Worm (Caenorhabditis elegans): ENCODE data around the gene str-52.

str-52 gene

DNA sequence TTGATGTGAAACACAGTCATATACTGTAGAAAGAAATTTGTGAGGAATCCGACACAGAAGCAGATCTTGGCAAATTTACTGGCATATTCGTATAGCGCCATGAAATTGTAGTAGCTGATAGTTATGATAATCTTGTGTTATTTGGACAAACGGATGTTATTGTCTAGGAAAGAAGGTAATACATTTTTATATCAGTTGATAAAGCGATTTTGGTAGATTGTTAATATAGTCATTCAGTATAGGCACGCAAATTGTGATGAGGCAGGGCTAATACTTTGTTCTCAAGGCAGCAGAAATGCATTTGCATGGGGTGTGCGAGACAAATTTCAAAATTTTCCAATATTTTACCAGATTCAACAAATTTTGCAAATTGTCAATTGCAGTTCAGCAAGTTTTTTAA, at the start of gene str-52:
str-52 (minus strand) TSS at position 101 of the 400 bp plus-strand sequence.
- no peak for TF ChIP-seq him-1 (tag; optimal IDR thresholded peaks at IDR 0.05)
- no peak for TF ChIP-seq W03F9.2 (tag; optimal IDR thresholded peaks at IDR 0.05)
- TF ChIP-seq dao-5 (tag; optimal IDR thresholded peaks at IDR 0.05) = no peak

DNA sequence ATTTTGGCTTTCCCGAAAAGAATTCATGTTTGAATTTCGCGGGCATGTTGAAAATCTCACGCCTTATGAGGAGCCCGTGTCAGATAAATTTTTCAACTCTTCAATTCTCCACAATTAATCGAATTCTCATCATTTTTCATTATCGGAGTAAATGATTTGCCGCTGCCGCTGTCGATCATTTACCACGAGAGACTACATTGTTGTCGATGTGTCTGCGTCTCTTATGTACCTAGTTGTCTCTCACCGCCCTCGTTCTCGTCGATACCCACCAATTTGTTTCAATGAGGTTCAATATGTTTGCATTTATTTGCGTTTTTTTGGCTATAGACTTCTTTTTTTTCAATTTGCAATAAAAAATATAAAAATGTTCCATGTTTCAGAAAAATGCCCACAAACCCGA, 46.2 kb upstream of the str-52 start, which contains the start of gene nhr-13:
nhr-13 (plus strand) TSS at position 369 of the 400 bp plus-strand sequence.
- TF ChIP-seq dao-5 (tag; optimal IDR thresholded peaks at IDR 0.05) (no peak), him-1 (tag; optimal IDR thresholded peaks at IDR 0.05) (no peak), W03F9.2 (tag; optimal IDR thresholded peaks at IDR 0.05) (no peak)

DNA sequence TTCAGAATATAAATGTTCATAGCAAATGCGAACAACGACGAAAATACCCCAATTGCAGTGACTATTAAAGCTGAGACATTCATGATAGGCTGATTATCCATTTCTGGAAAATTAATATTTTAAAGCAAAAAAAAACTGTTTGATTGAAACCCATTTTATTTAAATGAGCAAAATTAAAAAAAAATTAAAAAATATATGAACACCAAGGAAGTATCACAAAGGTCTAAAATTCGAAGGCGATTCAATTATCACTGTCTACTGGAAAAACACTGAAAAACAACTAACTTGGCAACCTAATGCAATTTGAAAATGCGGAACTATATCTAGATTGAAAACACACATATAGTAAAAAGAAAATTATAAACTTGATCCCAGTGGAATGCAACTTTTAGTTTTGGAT, 45.2 kb upstream of the str-52 start, which contains the start of gene srbc-42:
srbc-42 (minus strand) TSS at position 101 of the 400 bp plus-strand sequence.
- TF ChIP-seq W03F9.2 (tag; optimal IDR thresholded peaks at IDR 0.05) = no peak
- no peak for TF ChIP-seq dao-5 (tag; optimal IDR thresholded peaks at IDR 0.05)
- no peak for TF ChIP-seq him-1 (tag; optimal IDR thresholded peaks at IDR 0.05)

DNA sequence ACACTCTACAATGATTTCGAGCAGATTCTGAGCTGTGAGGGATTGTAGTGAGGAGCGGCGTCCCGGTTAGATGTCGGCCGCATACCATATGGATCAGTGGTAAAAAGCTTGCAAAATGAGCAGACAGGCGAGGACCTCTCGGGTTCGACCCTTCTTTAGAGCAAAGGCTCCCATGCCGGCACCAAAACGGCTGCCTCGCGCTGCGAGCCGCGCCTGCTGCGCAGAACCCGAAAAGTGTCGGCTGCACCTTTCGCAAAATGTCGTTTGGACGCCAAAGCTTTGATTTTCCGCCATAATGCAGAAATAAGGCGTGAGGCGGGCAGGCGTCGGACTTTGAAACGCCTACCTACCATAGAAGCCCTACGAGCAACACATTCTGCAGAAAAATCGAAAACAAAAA, 44.4 kb upstream of the str-52 start:
- TF ChIP-seq dao-5 (tag; optimal IDR thresholded peaks at IDR 0.05) = no peak

DNA sequence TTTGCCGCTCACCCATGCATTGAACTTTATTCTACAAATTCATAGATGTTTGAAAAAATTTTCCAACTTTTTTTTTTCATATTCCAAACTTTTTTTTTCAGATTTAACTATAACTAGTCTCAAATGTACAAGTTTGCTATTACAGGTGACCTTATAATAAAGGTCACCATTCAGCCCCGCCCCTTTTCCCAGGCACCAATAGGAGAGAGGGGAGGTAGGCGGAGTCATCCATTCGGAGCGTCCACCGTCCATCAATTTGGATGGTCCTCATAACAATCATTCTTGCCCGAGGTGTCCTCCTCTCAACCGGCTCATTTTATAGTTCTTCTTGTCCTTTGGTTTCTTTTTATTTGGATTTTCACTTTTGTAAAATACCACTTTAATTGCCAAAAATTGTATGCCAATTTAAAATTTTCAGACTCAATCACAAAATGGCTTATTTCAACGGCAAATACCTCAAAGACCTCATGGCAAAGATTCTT, 42.0 kb upstream of the str-52 start, which contains the start of gene Y5H2B.3:
Y5H2B.3 (plus strand) TSS at position 432 of the 482 bp plus-strand sequence.
- TF ChIP-seq him-1 (tag; optimal IDR thresholded peaks at IDR 0.05) = no peak
- no peak for TF ChIP-seq dao-5 (tag; optimal IDR thresholded peaks at IDR 0.05)
- no peak for TF ChIP-seq W03F9.2 (tag; optimal IDR thresholded peaks at IDR 0.05)

DNA sequence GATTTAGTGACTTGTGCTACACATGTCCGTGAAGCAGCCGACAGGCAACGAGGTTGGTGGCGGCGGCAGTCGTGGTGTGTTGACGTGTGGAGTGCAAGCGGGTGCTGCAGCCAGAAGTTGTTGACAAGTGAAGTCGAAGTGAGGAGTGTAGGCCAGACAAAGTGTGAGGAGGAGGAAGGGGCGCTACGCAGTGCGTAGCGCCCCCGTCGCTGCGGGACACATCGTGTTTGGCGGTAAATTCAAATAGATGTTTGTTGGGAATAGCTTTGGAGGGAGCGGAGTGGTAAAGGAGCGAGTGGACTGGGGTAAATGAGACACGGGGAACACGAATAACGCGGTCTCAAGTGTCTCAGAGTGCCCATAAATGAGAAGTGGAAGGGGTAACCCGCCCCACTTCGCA, 39.5 kb upstream of the str-52 start:
- no peak for TF ChIP-seq him-1 (tag; optimal IDR thresholded peaks at IDR 0.05)
- TF ChIP-seq W03F9.2 (tag; optimal IDR thresholded peaks at IDR 0.05) = no peak
- no peak for TF ChIP-seq dao-5 (tag; optimal IDR thresholded peaks at IDR 0.05)

DNA sequence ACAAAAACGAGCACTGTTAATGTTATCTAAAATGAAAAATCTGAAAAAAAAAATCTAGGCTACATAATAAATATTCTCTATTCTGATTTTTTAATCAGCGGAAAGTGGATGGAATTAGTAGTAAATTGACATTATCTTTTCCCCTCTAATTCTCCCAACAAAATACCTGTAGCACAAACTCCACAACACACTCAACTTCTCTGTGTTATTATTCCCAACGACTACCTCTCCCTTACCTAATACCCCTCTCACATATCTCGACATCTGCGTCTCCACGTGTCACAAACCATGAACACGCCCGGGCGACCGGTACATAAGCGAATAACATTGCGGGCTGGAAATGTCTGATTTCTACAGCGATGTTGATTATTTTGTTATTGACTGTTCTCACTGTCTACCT, 37.2 kb upstream of the str-52 start, which contains the start of gene cyp-33C2:
cyp-33C2 (plus strand) TSS at position 327 of the 400 bp plus-strand sequence.
- no peak for TF ChIP-seq him-1 (tag; optimal IDR thresholded peaks at IDR 0.05)
- TF ChIP-seq W03F9.2 (tag; optimal IDR thresholded peaks at IDR 0.05) = no peak
- no peak for TF ChIP-seq dao-5 (tag; optimal IDR thresholded peaks at IDR 0.05)

DNA sequence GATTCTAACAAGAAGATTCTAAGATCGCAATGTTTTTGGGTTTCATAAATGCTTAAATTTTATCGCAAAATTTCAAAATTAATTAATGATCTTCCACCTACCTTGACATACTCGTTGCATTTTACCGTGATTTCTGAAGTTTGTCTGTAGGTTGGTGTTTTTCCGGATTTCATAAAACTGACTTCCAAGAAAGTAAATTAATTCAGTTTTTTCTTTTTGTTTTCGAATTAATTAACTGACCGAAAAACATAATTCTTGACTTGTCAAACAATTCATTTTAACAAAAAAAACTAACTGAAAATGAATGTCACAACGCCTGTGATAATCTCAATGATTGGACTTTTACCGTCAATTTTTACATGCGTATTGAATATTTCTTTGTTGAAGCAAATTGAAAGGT, 35.8 kb upstream of the str-52 start, which contains the start of gene srbc-16:
srbc-16 (plus strand) TSS at position 301 of the 400 bp plus-strand sequence.
- TF ChIP-seq W03F9.2 (tag; optimal IDR thresholded peaks at IDR 0.05) = no peak
- TF ChIP-seq dao-5 (tag; optimal IDR thresholded peaks at IDR 0.05) = no peak
- no peak for TF ChIP-seq him-1 (tag; optimal IDR thresholded peaks at IDR 0.05)

DNA sequence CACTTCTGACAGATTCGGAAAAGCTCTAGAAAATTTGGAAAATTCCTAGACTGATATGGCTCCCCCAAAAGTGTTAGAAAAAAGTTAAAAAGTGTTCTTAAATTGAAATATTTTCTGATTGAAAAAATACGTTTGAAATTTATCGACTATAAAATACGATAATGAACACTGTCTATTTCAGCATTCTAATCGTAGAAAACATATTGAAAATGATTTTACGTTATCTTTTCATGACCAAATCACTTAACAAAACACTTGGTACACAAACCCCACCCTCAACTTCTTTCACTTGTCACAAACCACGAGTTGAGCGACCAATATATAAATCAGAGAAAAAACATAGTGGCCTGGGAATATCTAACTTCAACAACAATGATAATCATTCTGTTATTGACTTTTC, 33.3 kb upstream of the str-52 start, which contains the start of gene cyp-33C1:
cyp-33C1 (plus strand) TSS at position 301 of the 400 bp plus-strand sequence.
- no peak for TF ChIP-seq dao-5 (tag; optimal IDR thresholded peaks at IDR 0.05)
- TF ChIP-seq W03F9.2 (tag; optimal IDR thresholded peaks at IDR 0.05) = no peak
- no peak for TF ChIP-seq him-1 (tag; optimal IDR thresholded peaks at IDR 0.05)

DNA sequence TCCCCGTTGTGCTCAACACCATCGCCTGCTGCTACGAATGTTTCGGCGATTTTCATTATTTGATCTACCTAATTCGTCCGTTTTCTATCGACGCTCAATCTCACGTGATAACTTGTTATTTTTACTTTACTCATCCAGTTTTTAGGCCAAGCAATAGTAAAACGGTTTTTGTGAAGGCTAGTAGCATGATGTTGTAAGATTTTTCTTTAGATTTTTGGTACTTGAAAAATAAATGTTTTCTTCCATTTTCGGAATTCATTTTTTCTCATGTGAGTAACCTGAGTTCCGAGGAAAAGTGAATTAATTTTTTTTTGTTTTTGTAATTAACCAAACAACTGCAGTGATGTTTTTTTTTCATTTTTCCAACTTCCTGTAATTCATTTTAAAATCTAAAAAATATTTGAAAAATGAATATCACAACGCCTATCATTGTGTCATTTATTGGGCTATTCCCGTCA, 31.4 kb upstream of the str-52 start, which contains the start of gene srbc-17:
srbc-17 (plus strand) TSS at position 408 of the 458 bp plus-strand sequence.
- TF ChIP-seq W03F9.2 (tag; optimal IDR thresholded peaks at IDR 0.05) = no peak
- TF ChIP-seq him-1 (tag; optimal IDR thresholded peaks at IDR 0.05) = no peak
- TF ChIP-seq dao-5 (tag; optimal IDR thresholded peaks at IDR 0.05) = no peak

DNA sequence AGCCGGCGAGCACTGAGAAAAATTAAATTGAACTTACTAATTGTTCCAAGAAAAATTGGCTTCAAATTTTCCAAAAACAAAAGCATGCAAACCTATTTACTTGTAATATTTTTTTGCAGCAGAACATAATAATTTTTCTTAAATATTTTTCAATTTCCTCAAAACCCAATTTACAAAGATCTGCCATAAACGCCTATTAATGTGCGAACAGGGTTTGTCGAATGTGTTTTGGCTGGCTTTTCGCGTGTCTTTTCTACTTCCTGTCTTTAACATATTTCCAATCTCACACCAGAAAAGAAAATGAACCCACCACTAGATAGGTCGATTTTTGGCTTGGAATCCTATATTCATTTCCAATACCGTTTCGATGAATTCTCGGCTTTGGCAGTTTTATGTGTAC, 29.3 kb upstream of the str-52 start, which contains the start of gene C45H4.18:
C45H4.18 (plus strand) TSS at position 301 of the 400 bp plus-strand sequence.
- no peak for TF ChIP-seq dao-5 (tag; optimal IDR thresholded peaks at IDR 0.05)
- TF ChIP-seq W03F9.2 (tag; optimal IDR thresholded peaks at IDR 0.05) = no peak
- TF ChIP-seq him-1 (tag; optimal IDR thresholded peaks at IDR 0.05) = no peak

DNA sequence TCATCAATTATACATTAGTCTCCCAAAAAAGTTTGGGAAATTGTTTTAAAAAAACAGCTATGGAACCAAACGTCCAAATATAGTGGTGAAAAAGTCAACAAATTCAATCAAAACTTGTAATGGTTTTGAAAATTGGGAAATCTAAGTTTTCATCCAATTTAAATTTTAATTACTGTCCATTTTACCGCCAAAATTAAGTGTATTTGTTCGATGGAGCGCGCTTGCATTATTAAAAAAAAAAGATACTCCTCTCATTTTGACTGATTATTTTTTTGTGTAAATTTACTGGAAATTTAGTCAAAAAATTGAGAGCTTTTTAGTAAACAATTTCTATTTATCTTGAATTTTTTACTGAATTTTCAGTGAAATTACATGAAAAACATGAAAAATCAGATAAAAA, 28.5 kb upstream of the str-52 start:
- TF ChIP-seq him-1 (tag; optimal IDR thresholded peaks at IDR 0.05) = no peak
- no peak for TF ChIP-seq dao-5 (tag; optimal IDR thresholded peaks at IDR 0.05)
- no peak for TF ChIP-seq W03F9.2 (tag; optimal IDR thresholded peaks at IDR 0.05)

DNA sequence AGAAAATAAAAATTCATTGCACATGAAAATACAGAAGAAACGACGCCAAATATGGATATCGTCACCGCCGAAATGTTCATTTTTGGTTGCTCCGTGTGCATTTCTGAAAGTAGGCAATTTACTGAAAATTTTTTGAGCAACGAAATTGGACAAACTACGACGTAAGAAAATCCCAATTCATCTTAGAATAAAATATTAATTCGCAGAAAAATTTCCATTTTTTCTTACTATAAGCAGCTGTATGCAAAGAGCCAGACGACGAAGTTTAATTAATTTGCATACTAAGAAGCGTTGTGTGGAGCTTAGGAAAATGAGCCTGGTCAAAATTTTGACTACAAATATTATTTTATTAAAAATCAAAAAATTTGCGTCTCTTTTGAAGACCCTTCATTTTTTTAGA, 20.7 kb upstream of the str-52 start, which contains the start of gene srbc-19:
srbc-19 (minus strand) TSS at position 101 of the 400 bp plus-strand sequence.
- TF ChIP-seq dao-5 (tag; optimal IDR thresholded peaks at IDR 0.05) (no peak), him-1 (tag; optimal IDR thresholded peaks at IDR 0.05) (no peak), W03F9.2 (tag; optimal IDR thresholded peaks at IDR 0.05) (no peak)

DNA sequence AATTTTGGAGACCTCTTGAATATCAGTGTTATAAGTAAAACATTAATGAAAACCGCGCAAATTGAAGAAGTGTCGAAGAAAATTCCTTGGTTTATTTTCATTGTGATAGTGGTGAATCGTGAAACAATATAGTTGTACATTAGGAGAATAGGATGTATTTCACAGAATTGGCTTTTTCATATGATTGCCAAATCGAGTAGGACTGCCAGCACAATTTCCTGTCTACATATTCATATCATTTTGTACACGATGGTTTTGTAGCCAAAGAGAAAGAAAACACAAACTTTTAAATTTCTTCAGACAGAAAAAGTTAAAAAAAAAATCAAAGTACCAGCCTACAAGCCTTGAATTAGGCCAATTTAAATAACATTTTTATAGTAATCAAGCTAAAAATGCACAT, 17.8 kb upstream of the str-52 start, which contains the start of gene str-255:
str-255 (minus strand) TSS at position 101 of the 400 bp plus-strand sequence.
- TF ChIP-seq him-1 (tag; optimal IDR thresholded peaks at IDR 0.05) = no peak
- no peak for TF ChIP-seq dao-5 (tag; optimal IDR thresholded peaks at IDR 0.05)
- no peak for TF ChIP-seq W03F9.2 (tag; optimal IDR thresholded peaks at IDR 0.05)

Data from whole organism, L4/young adult.